Worm (Caenorhabditis elegans): Measurements from ENCODE around the gene twk-46.
A peak's percentile ranks its signal among the peaks of the same experiment; 100 is the strongest.

Gene twk-46

ce11 chrV:19073169-19073568 lies 13.2 kb downstream of the twk-46 start:
- no peak for TF ChIP-seq nhr-2 (tag; optimal IDR thresholded peaks at IDR 0.05)
- TF ChIP-seq unc-62 (GFP tag; optimal IDR thresholded peaks at IDR 0.05) = no peak
- no peak for TF ChIP-seq zip-8 (tag; optimal IDR thresholded peaks at IDR 0.05)
- TF ChIP-seq lsy-2 (tag; optimal IDR thresholded peaks at IDR 0.05) = no peak
- no peak for TF ChIP-seq unc-39 (tag; optimal IDR thresholded peaks at IDR 0.05)
- TF ChIP-seq nhr-76 (tag; optimal IDR thresholded peaks at IDR 0.05) = no peak
- TF ChIP-seq mls-2 (tag; optimal IDR thresholded peaks at IDR 0.05) = no peak
- no peak for TF ChIP-seq sem-2 (GFP tag; optimal IDR thresholded peaks at IDR 0.05)
- TF ChIP-seq lin-32 (GFP tag; optimal IDR thresholded peaks at IDR 0.05) = no peak
- TF ChIP-seq nhr-28 (tag; optimal IDR thresholded peaks at IDR 0.05) = no peak
- no peak for TF ChIP-seq elt-1 (tag; optimal IDR thresholded peaks at IDR 0.05; ENCODE audit: borderline replicate concordance, insufficient read depth)
- no peak for TF ChIP-seq pha-4 (tag; optimal IDR thresholded peaks at IDR 0.05)

- TF ChIP-seq lin-13 (tag; optimal IDR thresholded peaks at IDR 0.05) (no peak), ceh-39 (tag; optimal IDR thresholded peaks at IDR 0.05) (no peak), hlh-1 (tag; optimal IDR thresholded peaks at IDR 0.05) (no peak), nhr-2 (tag; optimal IDR thresholded peaks at IDR 0.05) (no peak), sptf-1 (tag; optimal IDR thresholded peaks at IDR 0.05) (no peak)
Measured at ce11 chrV:19076835-19077234, 16.9 kb downstream of the twk-46 start.

ce11 chrV:19082541-19082940 lies 22.6 kb downstream of the twk-46 start, which contains the start of gene nhr-95:
nhr-95 (minus strand) TSS chrV:19082641.
- TF ChIP-seq drap-1 (GFP tag; optimal IDR thresholded peaks at IDR 0.05) (peak; percentile 31), ztf-11 (tag; optimal IDR thresholded peaks at IDR 0.05) (no peak)

ce11 chrV:19083789-19084188 lies 23.8 kb downstream of the twk-46 start:
- TF ChIP-seq snpc-4 (tag; optimal IDR thresholded peaks at IDR 0.05) = no peak
- no peak for TF ChIP-seq lin-13 (tag; optimal IDR thresholded peaks at IDR 0.05)
- no peak for TF ChIP-seq nhr-2 (tag; optimal IDR thresholded peaks at IDR 0.05)
- no peak for TF ChIP-seq ceh-83 (GFP tag; optimal IDR thresholded peaks at IDR 0.05)
- TF ChIP-seq mab-5 (tag; optimal IDR thresholded peaks at IDR 0.05) = no peak
- TF ChIP-seq unc-39 (tag; optimal IDR thresholded peaks at IDR 0.05) = no peak
- no peak for TF ChIP-seq lsy-2 (tag; optimal IDR thresholded peaks at IDR 0.05)
- TF ChIP-seq ceh-39 (tag; optimal IDR thresholded peaks at IDR 0.05) = no peak
- no peak for TF ChIP-seq blmp-1 (tag; optimal IDR thresholded peaks at IDR 0.05)
- no peak for TF ChIP-seq nhr-237 (tag; optimal IDR thresholded peaks at IDR 0.05)
- no peak for TF ChIP-seq ztf-11 (tag; optimal IDR thresholded peaks at IDR 0.05)
- TF ChIP-seq hlh-1 (tag; optimal IDR thresholded peaks at IDR 0.05) = no peak
- no peak for TF ChIP-seq drap-1 (GFP tag; optimal IDR thresholded peaks at IDR 0.05)
- no peak for TF ChIP-seq cnd-1 (tag; optimal IDR thresholded peaks at IDR 0.05)
- no peak for TF ChIP-seq tbx-8 (GFP tag; optimal IDR thresholded peaks at IDR 0.05)
- TF ChIP-seq nhr-12 (tag; optimal IDR thresholded peaks at IDR 0.05) = no peak
- no peak for TF ChIP-seq sem-2 (GFP tag; optimal IDR thresholded peaks at IDR 0.05)

- peak; percentile 50 for TF ChIP-seq elt-1 (tag; optimal IDR thresholded peaks at IDR 0.05; ENCODE audit: borderline replicate concordance, insufficient read depth)
- TF ChIP-seq ceh-39 (tag; optimal IDR thresholded peaks at IDR 0.05) = no peak
- no peak for TF ChIP-seq nhr-12 (tag; optimal IDR thresholded peaks at IDR 0.05)
Measured at ce11 chrV:19087426-19087825, 27.5 kb downstream of the twk-46 start, which contains the start of gene nhr-145. nhr-145 (plus strand) TSS chrV:19087723.

ce11 chrV:19090885-19091284 lies 30.9 kb downstream of the twk-46 start:
- TF ChIP-seq M03D4.4 (tag; optimal IDR thresholded peaks at IDR 0.05) = no peak
- no peak for TF ChIP-seq mep-1 (tag; optimal IDR thresholded peaks at IDR 0.05)
- TF ChIP-seq sptf-1 (tag; optimal IDR thresholded peaks at IDR 0.05) = peak; percentile 5
- no peak for TF ChIP-seq nhr-12 (tag; optimal IDR thresholded peaks at IDR 0.05)

ce11 chrV:19099504-19099903 lies 39.5 kb downstream of the twk-46 start:
- TF ChIP-seq bed-3 (GFP tag; optimal IDR thresholded peaks at IDR 0.05) (no peak), elt-1 (tag; optimal IDR thresholded peaks at IDR 0.05; ENCODE audit: borderline replicate concordance, insufficient read depth) (no peak), mab-5 (tag; optimal IDR thresholded peaks at IDR 0.05) (no peak), ham-2 (GFP tag; optimal IDR thresholded peaks at IDR 0.05) (no peak), ces-1 (GFP tag; optimal IDR thresholded peaks at IDR 0.05) (no peak), nhr-2 (tag; optimal IDR thresholded peaks at IDR 0.05) (no peak), lsy-2 (tag; optimal IDR thresholded peaks at IDR 0.05) (no peak), snpc-4 (tag; optimal IDR thresholded peaks at IDR 0.05) (no peak), drap-1 (GFP tag; optimal IDR thresholded peaks at IDR 0.05) (no peak), ceh-39 (tag; optimal IDR thresholded peaks at IDR 0.05) (no peak), mls-2 (tag; optimal IDR thresholded peaks at IDR 0.05) (no peak), hlh-1 (tag; optimal IDR thresholded peaks at IDR 0.05) (no peak), unc-39 (tag; optimal IDR thresholded peaks at IDR 0.05) (no peak), nhr-76 (tag; optimal IDR thresholded peaks at IDR 0.05) (no peak), sem-2 (GFP tag; optimal IDR thresholded peaks at IDR 0.05) (no peak), mep-1 (tag; optimal IDR thresholded peaks at IDR 0.05) (no peak), ceh-83 (GFP tag; optimal IDR thresholded peaks at IDR 0.05) (no peak), sptf-1 (tag; optimal IDR thresholded peaks at IDR 0.05) (no peak)
